Worm (Caenorhabditis elegans) whole organism, mixed stage, embryonic: Measurements from ENCODE around the gene Y70C5B.2.

ENCODE experiments used
- elt-3 ChIP-seq: fragments of 150-350 bp; optimal IDR thresholded peaks from 2 replicates; lab custom pipeline; 2014; ENCODE audit warnings: missing biosample characterization, missing genetic modification characterization
- lsy-2 ChIP-seq: fragments of 150-350 bp; optimal IDR thresholded peaks from 2 replicates; lab custom pipeline; 2014; ENCODE audit warnings: missing biosample characterization, missing genetic modification characterization
- mab-5 ChIP-seq: fragments of 150-350 bp; optimal IDR thresholded peaks from 2 replicates; lab custom pipeline; 2014; ENCODE audit warnings: missing biosample characterization, missing genetic modification characterization
- mep-1 ChIP-seq: fragments of 150-350 bp; optimal IDR thresholded peaks from 2 replicates; lab custom pipeline; 2017; ENCODE audit warnings: missing biosample characterization, missing genetic modification reagents, missing genetic modification characterization, inconsistent platforms
- nhr-76 ChIP-seq: sonication (generic microtip); optimal IDR thresholded peaks from 2 replicates; lab custom pipeline; 2017; ENCODE audit warnings: missing biosample characterization, missing genetic modification characterization
- unc-120 ChIP-seq: sonication (generic microtip); optimal IDR thresholded peaks from 2 replicates; lab custom pipeline; 2017; ENCODE audit warnings: missing genetic modification characterization, missing compliant biosample characterization; ENCODE audit not compliant: poor library complexity, severe bottlenecking
- unc-62 ChIP-seq: fragments of 150-350 bp; optimal IDR thresholded peaks from 2 replicates; lab custom pipeline; 2014; ENCODE audit warnings: missing biosample characterization, missing genetic modification reagents, missing genetic modification characterization

DNA sequence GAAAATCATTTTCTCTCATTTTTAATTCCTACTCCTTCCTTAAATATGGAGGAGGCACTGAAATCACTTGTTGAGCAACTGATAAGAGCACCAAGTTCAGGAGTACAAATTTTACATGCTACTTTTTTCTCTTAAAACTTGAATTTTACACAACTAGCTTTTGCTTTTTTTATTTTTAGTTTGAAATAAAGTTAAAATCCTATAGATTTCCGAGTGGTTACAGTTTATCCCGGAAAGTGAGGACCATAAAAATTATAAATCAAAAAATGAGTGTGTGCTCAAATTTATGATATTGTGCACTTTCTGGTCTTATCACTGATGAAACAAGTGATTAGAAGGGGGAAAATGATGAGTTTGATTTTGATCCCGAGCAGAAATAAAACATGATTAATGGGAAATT, 32.8 kb downstream of the Y70C5B.2 start, which contains the start of gene oac-53:
- TF ChIP-seq unc-120 (tag; lab: Kevin White, UChicago) (no peak), lsy-2 (tag; lab: Kevin White, UChicago) (no peak), unc-62 (no peak), mep-1 (tag; lab: Kevin White, UChicago) (no peak), elt-3 (tag; lab: Kevin White, UChicago) (no peak), mab-5 (tag; lab: Kevin White, UChicago) (no peak), nhr-76 (tag; lab: Kevin White, UChicago) (no peak)
